Fruit fly (Drosophila melanogaster) whole organism, pupa: ENCODE data around the gene RpS27A.

Source experiments
- CG10348 ChIP-seq: fragments of 200-800 bp; sonication (Bioruptor generic); IDR thresholded peaks from 2 replicates; pipeline ENCODE4 v1.3.6; 2022; ENCODE audit warnings: missing biosample characterization, missing genetic modification characterization
- CG12605 ChIP-seq: fragments of 200-800 bp; sonication (Bioruptor generic); IDR thresholded peaks from 2 replicates; pipeline ENCODE4 v1.3.6; 2022; ENCODE audit warnings: missing biosample characterization, missing genetic modification characterization
- CG13204 ChIP-seq: fragments of 200-800 bp; sonication (Bioruptor generic); optimal IDR thresholded peaks from 2 replicates; lab custom pipeline; 2018; ENCODE audit warnings: missing biosample characterization, mild to moderate bottlenecking, missing genetic modification characterization, moderate library complexity
- CG14655 ChIP-seq: fragments of 200-800 bp; sonication (Bioruptor generic); optimal IDR thresholded peaks from 3 replicates; lab custom pipeline; 2017; ENCODE audit warnings: mild to moderate bottlenecking, missing biosample characterization, missing genetic modification reagents, missing genetic modification characterization
- CG15710 ChIP-seq: fragments of 200-800 bp; sonication (Bioruptor generic); optimal IDR thresholded peaks from 2 replicates; lab custom pipeline; 2018; ENCODE audit warnings: missing biosample characterization, mild to moderate bottlenecking, missing genetic modification characterization, moderate library complexity
- CG17806 ChIP-seq: fragments of 200-800 bp; sonication (Bioruptor generic); optimal IDR thresholded peaks from 2 replicates; lab custom pipeline; 2018; ENCODE audit warnings: missing biosample characterization, mild to moderate bottlenecking, missing genetic modification characterization, moderate library complexity
- CG32121 ChIP-seq: fragments of 200-800 bp; sonication (Bioruptor generic); IDR thresholded peaks from 2 replicates; pipeline ENCODE4 v1.3.6; 2022; ENCODE audit warnings: missing biosample characterization, missing genetic modification characterization
- CG34367 ChIP-seq: fragments of 200-800 bp; sonication (Bioruptor generic); optimal IDR thresholded peaks from 2 replicates; lab custom pipeline; 2018; ENCODE audit warnings: missing biosample characterization, mild to moderate bottlenecking, missing genetic modification characterization
- CG4496 ChIP-seq: fragments of 200-800 bp; sonication (Bioruptor generic); IDR thresholded peaks from 3 replicates; pipeline ENCODE4 v1.3.6; 2022; ENCODE audit warnings: missing biosample characterization, missing genetic modification characterization
- CG8159 ChIP-seq: fragments of 200-800 bp; sonication (Bioruptor generic); optimal IDR thresholded peaks from 3 replicates; lab custom pipeline; 2018; ENCODE audit warnings: missing biosample characterization, mild to moderate bottlenecking, missing genetic modification characterization, moderate library complexity
- CG8301 ChIP-seq: fragments of 200-800 bp; sonication (Bioruptor generic); optimal IDR thresholded peaks from 2 replicates; lab custom pipeline; 2018; ENCODE audit warnings: missing biosample characterization, mild to moderate bottlenecking, missing genetic modification characterization
- CG9948 ChIP-seq: fragments of 200-800 bp; sonication (Bioruptor generic); optimal IDR thresholded peaks from 2 replicates; lab custom pipeline; 2018; ENCODE audit warnings: missing biosample characterization, mild to moderate bottlenecking, missing genetic modification characterization, moderate library complexity
- D1 ChIP-seq: fragments of 200-800 bp; sonication (Bioruptor generic); optimal IDR thresholded peaks from 2 replicates; lab custom pipeline; 2018; ENCODE audit warnings: missing biosample characterization, mild to moderate bottlenecking, missing genetic modification characterization, moderate library complexity
- EcR ChIP-seq: fragments of 200-800 bp; sonication (Bioruptor generic); optimal IDR thresholded peaks from 3 replicates; lab custom pipeline; 2019; ENCODE audit warnings: missing biosample characterization, missing genetic modification characterization, mild to moderate bottlenecking, moderate library complexity, missing genetic modification reagents
- Ets98B ChIP-seq: fragments of 200-800 bp; sonication (Bioruptor generic); IDR thresholded peaks from 2 replicates; pipeline ENCODE4 v1.3.6; 2022; ENCODE audit warnings: missing biosample characterization, missing genetic modification characterization
- Pif1A ChIP-seq: fragments of 200-800 bp; sonication (Bioruptor generic); optimal IDR thresholded peaks from 3 replicates; lab custom pipeline; 2016; ENCODE audit warnings: missing biosample characterization, missing genetic modification characterization
- Pif1B ChIP-seq: fragments of 200-800 bp; sonication (Bioruptor generic); optimal IDR thresholded peaks from 3 replicates; lab custom pipeline; 2016; ENCODE audit warnings: missing biosample characterization, missing genetic modification characterization
- Snoo ChIP-seq: fragments of 200-800 bp; sonication (Bioruptor generic); optimal IDR thresholded peaks from 3 replicates; lab custom pipeline; 2017; ENCODE audit warnings: missing biosample characterization, mild to moderate bottlenecking, missing genetic modification characterization, inconsistent platforms
- fd96Ca ChIP-seq: fragments of 200-800 bp; sonication (Bioruptor generic); IDR thresholded peaks from 3 replicates; pipeline ENCODE4 v1.3.6; 2022; ENCODE audit warnings: missing biosample characterization, missing genetic modification characterization
- gl ChIP-seq: fragments of 200-800 bp; sonication (Bioruptor generic); optimal IDR thresholded peaks from 2 replicates; lab custom pipeline; 2018; ENCODE audit warnings: missing biosample characterization, mild to moderate bottlenecking, missing genetic modification characterization
- rn ChIP-seq: fragments of 200-800 bp; sonication (Bioruptor generic); IDR thresholded peaks from 2 replicates; pipeline ENCODE4 v1.3.6; 2022; ENCODE audit warnings: missing biosample characterization, missing genetic modification characterization

The RpS27A gene

DNA sequence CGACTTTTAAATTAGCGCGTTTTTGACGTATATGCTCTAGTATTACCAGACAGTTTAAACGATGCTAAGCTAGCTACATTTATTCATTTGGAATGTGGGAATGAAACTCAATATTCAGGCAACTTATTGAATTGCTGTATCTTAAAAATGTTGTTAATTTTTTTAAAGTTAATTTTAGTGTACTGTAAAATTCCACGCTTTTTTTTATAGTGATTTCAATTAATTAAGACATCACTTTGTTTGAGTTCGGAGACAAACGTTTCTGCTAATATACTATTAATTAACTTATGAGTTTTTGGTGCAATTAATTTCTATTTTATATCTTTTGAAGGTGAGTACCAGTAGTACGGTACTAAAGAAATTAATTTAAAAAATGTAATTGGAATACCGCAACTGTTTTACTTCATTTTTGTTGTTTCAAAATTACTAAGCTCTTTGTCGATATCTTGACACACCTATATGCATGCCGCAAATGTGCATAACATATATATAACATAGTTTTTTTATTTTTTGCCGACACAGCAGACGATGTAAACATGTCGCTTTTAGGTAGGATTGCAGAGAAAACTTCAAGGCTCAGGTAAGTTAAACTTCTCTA is 21.8 kb upstream of the RpS27A start, which contains the start of the genes Cdk1 and mRpS7:
Cdk1 (minus strand) TSS at position 55 of the 598 bp plus-strand sequence.
mRpS7 (plus strand) TSS at position 455 of the 598 bp plus-strand sequence.
- no peak for TF ChIP-seq CG13204
- no peak; the same call in 1 of the 2 replicates for TF ChIP-seq CG12605 (GFP tag; lab: Robert Waterston, UW)
- peak; percentile 55 for TF ChIP-seq CG8301 (tag; lab: Kevin White, UChicago)
- no peak for TF ChIP-seq Pif1B (GFP tag; lab: Kevin White, UChicago)
- peak; percentile 62 for TF ChIP-seq Snoo (tag; lab: Kevin White, UChicago)
- peak; percentile 45; the same call in 1 of the 2 replicates for TF ChIP-seq CG32121 (GFP tag; lab: Robert Waterston, UW)
- TF ChIP-seq gl: no peak
- no peak for TF ChIP-seq CG10348
- TF ChIP-seq fd96Ca: no peak
- TF ChIP-seq CG4496: peak; percentile 70; the same call in 2 of the 3 replicates
- TF ChIP-seq CG17806 (tag; lab: Kevin White, UChicago): peak; percentile 66
- peak; percentile 39 for TF ChIP-seq Pif1A
- TF ChIP-seq CG9948 (tag; lab: Kevin White, UChicago): peak; percentile 71
- peak; percentile 73 for TF ChIP-seq CG8159
- no peak for TF ChIP-seq CG14655 (GFP tag; lab: Kevin White, UChicago)
- TF ChIP-seq D1: no peak
- TF ChIP-seq Ets98B (GFP tag; lab: Robert Waterston, UW): peak; percentile 46
- peak; percentile 43 for TF ChIP-seq CG34367
- peak; percentile 61 for TF ChIP-seq CG15710 (tag; lab: Kevin White, UChicago)
- no peak for TF ChIP-seq rn (GFP tag; lab: Robert Waterston, UW)
- no peak for TF ChIP-seq EcR (GFP tag; lab: Kevin White, UChicago)

DNA sequence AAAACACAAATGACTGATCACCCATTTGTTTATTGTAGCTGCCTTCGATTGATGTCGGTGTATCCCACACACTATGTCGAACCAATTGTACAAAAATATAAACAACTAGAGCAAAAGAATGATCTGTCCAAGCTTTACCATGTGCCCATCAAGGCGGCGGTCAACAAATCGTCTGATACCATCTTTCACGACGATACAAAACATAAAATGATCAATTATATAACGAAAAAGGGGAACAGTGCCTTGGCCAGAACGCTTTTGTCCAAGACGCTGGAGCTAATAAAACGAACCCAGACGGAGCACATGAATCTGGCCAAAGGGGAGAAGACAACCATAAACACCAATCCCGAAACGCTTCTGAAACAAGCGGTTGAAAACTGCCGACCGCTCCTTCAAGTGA is 21.3 kb upstream of the RpS27A start:
- TF ChIP-seq CG32121 (GFP tag; lab: Robert Waterston, UW) (no peak), CG13204 (no peak), CG10348 (no peak), CG8301 (tag; lab: Kevin White, UChicago) (no peak), CG9948 (tag; lab: Kevin White, UChicago) (no peak), rn (GFP tag; lab: Robert Waterston, UW) (no peak)

DNA sequence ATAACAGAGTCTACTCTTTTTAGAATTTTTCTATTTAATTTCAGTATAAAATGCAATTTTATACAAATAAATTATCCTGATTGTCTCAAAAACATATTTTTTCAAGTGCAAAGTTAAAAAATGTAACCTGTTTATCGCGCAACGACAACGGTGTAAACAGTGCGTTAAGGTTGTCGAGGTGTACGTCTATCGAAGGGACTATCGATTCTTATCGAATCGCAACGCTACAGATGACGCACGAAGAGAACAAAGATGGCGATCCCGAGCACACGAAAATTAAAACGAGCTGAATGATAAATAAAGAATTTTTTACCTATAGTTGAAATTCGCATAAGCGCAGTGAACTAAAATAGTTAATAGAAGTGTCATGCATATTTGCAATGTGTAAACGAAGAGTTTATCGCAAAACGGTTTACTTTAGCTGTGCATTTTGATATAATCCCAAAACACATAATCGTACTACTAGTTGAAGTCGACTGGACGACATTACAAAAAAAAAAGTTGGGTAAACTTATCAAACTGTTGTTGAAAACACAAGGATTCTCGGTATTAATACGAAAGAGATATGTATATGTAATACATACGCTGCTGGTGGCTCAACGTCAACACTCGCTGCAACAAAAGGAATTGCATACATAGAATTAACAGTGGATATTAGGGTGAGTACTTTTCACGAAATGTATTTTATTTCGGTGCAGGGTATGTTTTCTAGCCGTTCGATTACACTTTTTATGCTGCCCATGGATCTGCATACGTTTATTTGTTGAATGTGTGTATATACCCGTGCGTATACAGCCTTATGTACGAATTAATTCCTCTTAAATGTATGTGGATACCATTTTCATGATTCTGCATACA is 20.1 kb upstream of the RpS27A start, which contains the start of gene da:
da (plus strand) TSS at position 237 of the 858 bp plus-strand sequence.
- TF ChIP-seq CG15710 (tag; lab: Kevin White, UChicago) (peak; percentile 39), CG14655 (GFP tag; lab: Kevin White, UChicago) (no peak), CG10348 (no peak), Pif1B (GFP tag; lab: Kevin White, UChicago) (no peak), CG12605 (GFP tag; lab: Robert Waterston, UW) (peak; percentile 28), CG17806 (tag; lab: Kevin White, UChicago) (peak; percentile 31), CG9948 (tag; lab: Kevin White, UChicago) (peak; percentile 32), Snoo (tag; lab: Kevin White, UChicago) (peak; percentile 41), CG8159 (peak; percentile 31), CG4496 (peak; percentile 65; the same call in 2 of the 3 replicates), fd96Ca (no peak), CG34367 (peak; percentile 17), CG13204 (no peak), rn (GFP tag; lab: Robert Waterston, UW) (no peak), D1 (peak; percentile 72), CG8301 (tag; lab: Kevin White, UChicago) (peak; percentile 16), gl (no peak), CG32121 (GFP tag; lab: Robert Waterston, UW) (peak; percentile 61; the same call in 1 of the 2 replicates), Ets98B (GFP tag; lab: Robert Waterston, UW) (peak; percentile 67), EcR (GFP tag; lab: Kevin White, UChicago) (no peak), Pif1A (peak; percentile 45)

DNA sequence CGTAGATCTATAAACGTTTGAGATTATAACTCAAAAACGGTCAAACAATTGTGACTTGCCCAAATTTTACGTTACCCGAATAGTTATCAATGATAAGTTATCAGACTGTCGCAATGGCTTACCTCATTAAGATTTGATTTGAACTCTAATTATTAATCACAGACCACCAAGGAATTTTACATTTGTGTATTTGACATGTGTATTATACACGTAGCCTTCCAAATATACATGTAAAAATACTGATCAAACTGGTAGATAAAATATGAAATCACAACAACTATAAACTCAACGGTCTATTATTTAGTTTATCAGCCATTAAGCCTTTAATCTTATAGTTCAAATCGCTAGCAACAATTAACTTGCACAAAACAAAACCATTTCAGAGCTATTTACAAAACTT is 14.7 kb upstream of the RpS27A start:
- TF ChIP-seq CG17806 (tag; lab: Kevin White, UChicago) (no peak), CG8159 (no peak), Pif1A (no peak), Snoo (tag; lab: Kevin White, UChicago) (no peak), CG4496 (no peak), CG34367 (no peak), CG9948 (tag; lab: Kevin White, UChicago) (no peak), EcR (GFP tag; lab: Kevin White, UChicago) (no peak), Ets98B (GFP tag; lab: Robert Waterston, UW) (no peak), Pif1B (GFP tag; lab: Kevin White, UChicago) (no peak), CG15710 (tag; lab: Kevin White, UChicago) (no peak)

DNA sequence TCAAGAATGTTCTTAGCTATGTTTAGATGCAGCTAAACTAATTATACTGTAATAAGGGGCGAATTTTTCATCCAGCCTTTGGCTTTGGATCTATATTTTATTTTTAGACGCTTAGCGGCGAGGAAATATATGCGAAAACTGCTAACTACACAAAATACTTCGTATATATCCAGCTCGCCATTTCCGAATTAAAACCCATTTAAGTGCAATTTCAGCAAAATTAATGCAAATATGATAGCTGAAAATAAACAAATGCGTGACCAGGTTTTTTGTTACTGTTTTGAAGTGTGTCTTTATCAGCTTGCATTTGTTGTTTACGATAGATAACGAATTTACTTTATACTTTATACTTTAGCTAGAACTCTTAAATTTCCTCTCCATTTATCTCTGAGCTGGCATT is 13.1 kb upstream of the RpS27A start:
- TF ChIP-seq fd96Ca: no peak
- TF ChIP-seq CG32121 (GFP tag; lab: Robert Waterston, UW): no peak
- no peak for TF ChIP-seq CG9948 (tag; lab: Kevin White, UChicago)
- TF ChIP-seq EcR (GFP tag; lab: Kevin White, UChicago): no peak
- no peak for TF ChIP-seq CG17806 (tag; lab: Kevin White, UChicago)
- no peak for TF ChIP-seq CG12605 (GFP tag; lab: Robert Waterston, UW)
- TF ChIP-seq Pif1A: no peak
- TF ChIP-seq CG15710 (tag; lab: Kevin White, UChicago): no peak
- TF ChIP-seq CG14655 (GFP tag; lab: Kevin White, UChicago): no peak
- TF ChIP-seq Snoo (tag; lab: Kevin White, UChicago): no peak
- no peak for TF ChIP-seq Ets98B (GFP tag; lab: Robert Waterston, UW)
- no peak for TF ChIP-seq CG13204
- no peak for TF ChIP-seq Pif1B (GFP tag; lab: Kevin White, UChicago)
